Fruit fly (Drosophila melanogaster) whole organism, adult: ENCODE data around the gene Hel89B.

Source experiments
- CG11617 ChIP-seq: fragments of 200-800 bp; sonication (Bioruptor generic); optimal IDR thresholded peaks from 2 replicates; lab custom pipeline; 2017; ENCODE audit warnings: mild to moderate bottlenecking, missing biosample characterization, missing genetic modification reagents, missing genetic modification characterization
- CG12768 ChIP-seq: fragments of 200-800 bp; sonication (Bioruptor generic); optimal IDR thresholded peaks from 2 replicates; lab custom pipeline; 2017; ENCODE audit warnings: missing biosample characterization, missing genetic modification characterization, mild to moderate bottlenecking, moderate library complexity, missing genetic modification reagents
- CG14711 ChIP-seq: fragments of 200-800 bp; sonication (Bioruptor generic); optimal IDR thresholded peaks from 2 replicates; lab custom pipeline; 2018; ENCODE audit warnings: missing biosample characterization, mild to moderate bottlenecking, missing genetic modification characterization, moderate library complexity
- CG1620 ChIP-seq: fragments of 200-800 bp; sonication (Bioruptor generic); optimal IDR thresholded peaks from 2 replicates; lab custom pipeline; 2016; ENCODE audit warnings: missing biosample characterization, missing genetic modification characterization
- CG33017 ChIP-seq: fragments of 200-800 bp; sonication (Bioruptor generic); optimal IDR thresholded peaks from 2 replicates; lab custom pipeline; 2018; ENCODE audit warnings: missing biosample characterization, mild to moderate bottlenecking, missing genetic modification characterization, moderate library complexity
- CG5204 ChIP-seq: fragments of 200-800 bp; sonication (Bioruptor generic); optimal IDR thresholded peaks from 2 replicates; lab custom pipeline; 2016; ENCODE audit warnings: missing biosample characterization, missing genetic modification characterization
- CG7045 ChIP-seq: fragments of 200-800 bp; sonication (Bioruptor generic); optimal IDR thresholded peaks from 2 replicates; lab custom pipeline; 2017; ENCODE audit warnings: missing biosample characterization, mild to moderate bottlenecking, missing genetic modification characterization
- CG7101 ChIP-seq: fragments of 200-800 bp; sonication (Bioruptor generic); optimal IDR thresholded peaks from 2 replicates; lab custom pipeline; 2018; ENCODE audit warnings: missing biosample characterization, mild to moderate bottlenecking, missing genetic modification characterization, moderate library complexity
- Clk ChIP-seq: fragments of 200-800 bp; sonication (Bioruptor generic); optimal IDR thresholded peaks from 2 replicates; lab custom pipeline; 2017; ENCODE audit warnings: missing biosample characterization, missing genetic modification characterization
- Crg-1 ChIP-seq: fragments of 200-800 bp; sonication (Bioruptor generic); optimal IDR thresholded peaks from 2 replicates; lab custom pipeline; 2016; ENCODE audit warnings: missing biosample characterization, missing genetic modification characterization
- Hr96 ChIP-seq: fragments of 200-800 bp; sonication (Bioruptor generic); optimal IDR thresholded peaks from 2 replicates; lab custom pipeline; 2016; ENCODE audit warnings: missing biosample characterization, missing genetic modification characterization
- Mnt ChIP-seq: fragments of 200-800 bp; sonication (Bioruptor generic); optimal IDR thresholded peaks from 2 replicates; lab custom pipeline; 2016; ENCODE audit warnings: missing biosample characterization, mild to moderate bottlenecking, missing genetic modification characterization
- bab1 ChIP-seq: fragments of 200-800 bp; sonication (Bioruptor generic); optimal IDR thresholded peaks from 3 replicates; lab custom pipeline; 2019; ENCODE audit warnings: missing biosample characterization, mild to moderate bottlenecking, missing genetic modification characterization, moderate library complexity
- cic ChIP-seq: fragments of 200-800 bp; sonication (Bioruptor generic); optimal IDR thresholded peaks from 2 replicates; lab custom pipeline; 2017; ENCODE audit warnings: missing biosample characterization, mild to moderate bottlenecking, missing genetic modification characterization, moderate library complexity
- cnc ChIP-seq, 2 experiments: fragments of >200 bp; optimal IDR thresholded peaks; 2 replicates each; lab custom pipeline; 2017
- kay ChIP-seq: fragments of 200-800 bp; sonication (Bioruptor generic); peaks from one replicate; lab custom pipeline; 2016; ENCODE audit warnings: missing biosample characterization, missing genetic modification characterization, borderline replicate concordance
- ovo ChIP-seq: fragments of 200-800 bp; sonication (Bioruptor generic); optimal IDR thresholded peaks from 2 replicates; lab custom pipeline; 2016; ENCODE audit warnings: missing biosample characterization, missing genetic modification characterization
- pad ChIP-seq: fragments of 200-800 bp; sonication (Bioruptor generic); optimal IDR thresholded peaks from 3 replicates; lab custom pipeline; 2017; ENCODE audit warnings: missing biosample characterization, missing genetic modification characterization, mild to moderate bottlenecking, moderate library complexity, missing genetic modification reagents
- tj ChIP-seq: fragments of 200-800 bp; sonication (Bioruptor generic); optimal IDR thresholded peaks from 3 replicates; lab custom pipeline; 2017; ENCODE audit warnings: missing biosample characterization, mild to moderate bottlenecking, missing genetic modification characterization, moderate library complexity
- toe ChIP-seq: fragments of 200-800 bp; sonication (Bioruptor generic); optimal IDR thresholded peaks from 2 replicates; lab custom pipeline; 2016; ENCODE audit warnings: missing biosample characterization, missing genetic modification characterization

The Hel89B gene

dm6 chr3R:16011698-16012332, 38.7 kb downstream of the Hel89B start:
- peak; percentile 6 for TF ChIP-seq Crg-1 (GFP tag; lab: Kevin White, UChicago)
- peak; percentile 92 for TF ChIP-seq cic (GFP tag; lab: Kevin White, UChicago)
- peak; percentile 45 for TF ChIP-seq CG7101 (tag; lab: Kevin White, UChicago)
- no peak for TF ChIP-seq CG1620 (GFP tag; lab: Kevin White, UChicago)
- TF ChIP-seq pad (GFP tag; lab: Kevin White, UChicago): peak; percentile 46
- peak; percentile 91 for TF ChIP-seq kay (GFP tag; lab: Kevin White, UChicago)
- TF ChIP-seq CG7045 (GFP tag; lab: Kevin White, UChicago): peak; percentile 71
- peak; percentile 49 for TF ChIP-seq CG11617
- TF ChIP-seq bab1 (GFP tag; lab: Kevin White, UChicago): no peak
- no peak for TF ChIP-seq toe (GFP tag; lab: Kevin White, UChicago)
- peak; percentile 23 for TF ChIP-seq CG14711
- peak; percentile 49 for TF ChIP-seq CG33017 (tag; lab: Kevin White, UChicago)
- TF ChIP-seq CG12768 (GFP tag; lab: Kevin White, UChicago): peak; percentile 69
- TF ChIP-seq Clk (GFP tag; lab: Kevin White, UChicago): peak; percentile 74
- TF ChIP-seq ovo (GFP tag; lab: Kevin White, UChicago): peak; percentile 57
- TF ChIP-seq tj (GFP tag; lab: Kevin White, UChicago): peak; percentile 56
- peak; percentile 62 for TF ChIP-seq Hr96
- no peak for TF ChIP-seq CG5204 (GFP tag; lab: Kevin White, UChicago)
- no peak for TF ChIP-seq cnc (optimal IDR thresholded peaks at IDR 0.05; lab: Kevin White, UChicago)
- peak; percentile 52 for TF ChIP-seq Mnt (GFP tag; lab: Kevin White, UChicago)

DNA sequence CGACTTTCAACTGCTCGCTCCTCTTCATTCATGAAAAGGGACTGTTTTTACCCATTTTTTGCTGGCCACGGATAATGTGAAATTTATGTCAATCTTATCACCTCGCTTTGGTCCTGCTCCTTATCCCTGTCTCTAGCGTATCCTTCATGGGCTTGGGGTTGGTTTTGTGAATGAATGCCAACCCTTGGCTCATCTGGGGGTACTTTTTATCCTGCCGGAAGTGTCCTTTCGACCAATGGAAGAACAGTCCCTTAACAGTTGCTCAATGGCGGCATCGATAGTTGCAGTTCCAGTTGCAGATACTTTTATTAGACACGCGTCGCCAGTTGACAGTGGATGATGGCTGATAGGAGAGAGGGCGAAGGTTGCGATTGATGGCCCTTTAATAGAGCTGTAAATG, 40.5 kb downstream of the Hel89B start:
- TF ChIP-seq toe (GFP tag; lab: Kevin White, UChicago) (no peak), CG1620 (GFP tag; lab: Kevin White, UChicago) (no peak), CG12768 (GFP tag; lab: Kevin White, UChicago) (no peak), CG33017 (tag; lab: Kevin White, UChicago) (no peak), ovo (GFP tag; lab: Kevin White, UChicago) (no peak), cnc (optimal IDR thresholded peaks at IDR 0.05; lab: Kevin White, UChicago) (no peak), Hr96 (no peak), CG5204 (GFP tag; lab: Kevin White, UChicago) (no peak), Crg-1 (GFP tag; lab: Kevin White, UChicago) (no peak), tj (GFP tag; lab: Kevin White, UChicago) (no peak), pad (GFP tag; lab: Kevin White, UChicago) (no peak), kay (GFP tag; lab: Kevin White, UChicago) (no peak)

DNA sequence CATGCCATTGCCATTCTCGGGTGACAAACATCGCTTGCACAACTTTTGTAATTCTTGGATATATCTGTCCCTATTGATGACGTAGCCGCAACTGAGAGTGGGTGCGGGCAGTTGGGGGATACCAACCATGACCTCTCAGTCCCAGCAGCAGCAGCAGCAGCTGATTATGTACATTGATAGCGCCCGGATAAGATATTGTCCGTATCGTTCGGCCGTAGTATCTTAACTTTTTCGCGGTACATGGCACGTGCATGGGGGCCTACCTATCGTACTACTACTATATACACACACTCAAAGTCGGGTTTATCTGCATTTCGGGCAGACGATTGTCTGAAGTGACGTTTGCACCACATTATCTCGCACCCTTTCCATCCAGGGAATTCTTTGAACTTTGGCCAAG, 41.5 kb downstream of the Hel89B start:
- TF ChIP-seq Clk (GFP tag; lab: Kevin White, UChicago) (no peak), CG7045 (GFP tag; lab: Kevin White, UChicago) (no peak), cic (GFP tag; lab: Kevin White, UChicago) (peak; percentile 88), CG7101 (tag; lab: Kevin White, UChicago) (no peak), CG5204 (GFP tag; lab: Kevin White, UChicago) (no peak), bab1 (GFP tag; lab: Kevin White, UChicago) (no peak), pad (GFP tag; lab: Kevin White, UChicago) (no peak), Mnt (GFP tag; lab: Kevin White, UChicago) (peak; percentile 4)

DNA sequence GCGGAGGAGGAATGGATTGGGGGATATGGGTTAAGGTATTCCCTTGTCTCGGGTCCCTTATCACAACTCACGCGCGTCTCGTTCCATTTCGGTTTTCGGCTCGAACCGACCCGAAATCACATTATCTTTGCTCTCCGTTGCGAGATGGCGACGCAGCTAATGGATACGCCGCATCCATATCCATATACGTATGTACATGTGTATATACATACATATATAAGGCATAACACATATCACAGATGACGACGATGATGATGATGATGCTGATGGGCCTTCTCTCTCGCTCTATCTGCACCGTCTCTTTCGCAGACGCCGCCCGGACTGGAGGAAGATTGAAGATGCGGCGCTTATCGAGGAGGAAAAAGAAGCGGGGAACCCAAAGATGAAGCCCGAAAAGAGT, 48.9 kb downstream of the Hel89B start:
- no peak for TF ChIP-seq CG1620 (GFP tag; lab: Kevin White, UChicago)
- TF ChIP-seq bab1 (GFP tag; lab: Kevin White, UChicago): no peak
- TF ChIP-seq cic (GFP tag; lab: Kevin White, UChicago): no peak

- TF ChIP-seq Hr96: no peak
- no peak for TF ChIP-seq bab1 (GFP tag; lab: Kevin White, UChicago)
- TF ChIP-seq CG7045 (GFP tag; lab: Kevin White, UChicago): no peak
- TF ChIP-seq cnc (optimal IDR thresholded peaks at IDR 0.05; lab: Kevin White, UChicago): no peak
- no peak for TF ChIP-seq tj (GFP tag; lab: Kevin White, UChicago)
- no peak for TF ChIP-seq toe (GFP tag; lab: Kevin White, UChicago)
- no peak for TF ChIP-seq CG14711
- no peak for TF ChIP-seq Crg-1 (GFP tag; lab: Kevin White, UChicago)
Observed at dm6 chr3R:16023627-16024026, 50.5 kb downstream of the Hel89B start.

DNA sequence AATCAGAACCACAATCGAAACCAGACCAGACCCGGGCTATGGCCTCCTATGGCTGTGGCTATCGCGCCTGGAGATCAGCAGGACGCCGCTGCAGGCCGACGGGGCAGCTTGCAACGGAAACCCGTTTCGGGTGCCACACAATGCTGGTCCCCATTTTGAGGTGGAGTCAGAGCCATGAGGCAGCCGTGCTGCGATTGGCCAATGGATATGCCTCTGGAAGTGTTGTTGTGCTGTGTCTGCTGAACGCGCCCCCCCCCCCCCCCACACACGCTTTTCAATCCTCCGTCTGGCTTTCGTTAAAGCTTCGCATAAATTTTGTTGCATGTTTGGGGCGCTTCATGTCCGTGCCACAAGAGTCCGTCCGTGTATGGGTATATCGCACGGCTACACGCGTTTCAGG, 51.0 kb downstream of the Hel89B start:
- no peak for TF ChIP-seq cic (GFP tag; lab: Kevin White, UChicago)
- no peak for TF ChIP-seq Mnt (GFP tag; lab: Kevin White, UChicago)
- TF ChIP-seq CG12768 (GFP tag; lab: Kevin White, UChicago): no peak
- no peak for TF ChIP-seq Clk (GFP tag; lab: Kevin White, UChicago)
- no peak for TF ChIP-seq tj (GFP tag; lab: Kevin White, UChicago)
- no peak for TF ChIP-seq kay (GFP tag; lab: Kevin White, UChicago)
- TF ChIP-seq CG1620 (GFP tag; lab: Kevin White, UChicago): no peak
- no peak for TF ChIP-seq CG14711
- TF ChIP-seq toe (GFP tag; lab: Kevin White, UChicago): no peak
- no peak for TF ChIP-seq CG11617
- TF ChIP-seq CG7101 (tag; lab: Kevin White, UChicago): no peak
